Worm (Caenorhabditis elegans) whole organism, early embryonic: ENCODE results near the gene E03H12.4.
"Not testable (repeated sequence)": the region's sequence is repeated elsewhere in the genome, so short reads cannot be mapped to it uniquely, and the experiment has no call there.

ENCODE experiments used
- B0310.2 ChIP-seq: sonication (generic microtip); optimal IDR thresholded peaks from 2 replicates; lab custom pipeline; 2016; ENCODE audit warnings: mild to moderate bottlenecking, missing genetic modification characterization, missing compliant biosample characterization
- F13C5.2 ChIP-seq: sonication (generic microtip); optimal IDR thresholded peaks from 2 replicates; lab custom pipeline; 2017; ENCODE audit warnings: mild to moderate bottlenecking, missing genetic modification characterization, inconsistent platforms, missing compliant biosample characterization
- aly-1 ChIP-seq: sonication (generic microtip); optimal IDR thresholded peaks from 2 replicates; lab custom pipeline; 2016; ENCODE audit warnings: missing genetic modification characterization, missing compliant biosample characterization
- ama-1 ChIP-seq: fragments of 150-350 bp; optimal IDR thresholded peaks from 2 replicates; lab custom pipeline; 2014
- ceh-13 ChIP-seq: fragments of 200-800 bp; sonication (Bioruptor generic); optimal IDR thresholded peaks from 2 replicates; lab custom pipeline; 2018; ENCODE audit warnings: mild to moderate bottlenecking, missing genetic modification characterization, missing compliant biosample characterization
- ceh-36 ChIP-seq: sonication (generic microtip); optimal IDR thresholded peaks from 2 replicates; lab custom pipeline; 2016; ENCODE audit warnings: missing genetic modification characterization, inconsistent platforms, missing compliant biosample characterization
- ets-7 ChIP-seq: sonication (generic microtip); optimal IDR thresholded peaks from 2 replicates; lab custom pipeline; 2016; ENCODE audit warnings: missing genotype, missing genetic modification characterization, missing compliant biosample characterization
- flt-1 ChIP-seq: fragments of 200-800 bp; sonication (Bioruptor generic); IDR thresholded peaks from 2 replicates; pipeline ENCODE4 v1.3.6; 2022; ENCODE audit warnings: missing genetic modification characterization, missing compliant biosample characterization
- hmbx-1 ChIP-seq: sonication (generic microtip); optimal IDR thresholded peaks from 2 replicates; lab custom pipeline; 2016; ENCODE audit warnings: mild to moderate bottlenecking, missing genetic modification characterization, missing compliant biosample characterization
- hmg-4 ChIP-seq: fragments of 200-800 bp; sonication (Bioruptor generic); optimal IDR thresholded peaks from 2 replicates; lab custom pipeline; 2018; ENCODE audit warnings: mild to moderate bottlenecking, missing genetic modification characterization, missing compliant biosample characterization
- hnd-1 ChIP-seq: sonication (generic microtip); optimal IDR thresholded peaks from 2 replicates; lab custom pipeline; 2016; ENCODE audit warnings: missing genetic modification characterization, missing compliant biosample characterization
- pes-1 ChIP-seq: fragments of 200-800 bp; sonication (Bioruptor generic); IDR thresholded peaks from 2 replicates; pipeline ENCODE4 v1.3.6; 2022; ENCODE audit warnings: missing genetic modification reagents, missing genetic modification characterization, missing compliant biosample characterization
- scrt-1 ChIP-seq: fragments of 200-800 bp; sonication (Bioruptor generic); IDR thresholded peaks from 2 replicates; pipeline ENCODE4 v1.3.6; 2022; ENCODE audit warnings: missing genetic modification characterization, missing compliant biosample characterization
- sea-1 ChIP-seq: fragments of 200-800 bp; sonication (Bioruptor generic); conservative IDR thresholded peaks from 2 replicates; pipeline ENCODE4 v1.3.6; 2022; ENCODE audit warnings: missing genetic modification characterization, missing compliant biosample characterization
- tbx-11 ChIP-seq: fragments of 200-800 bp; sonication (Bioruptor generic); IDR thresholded peaks from 2 replicates; pipeline ENCODE4 v1.3.6; 2022; ENCODE audit warnings: missing genetic modification characterization, missing compliant biosample characterization
- tbx-37 ChIP-seq: fragments of 200-800 bp; sonication (Bioruptor generic); conservative IDR thresholded peaks from 2 replicates; pipeline ENCODE4 v1.3.6; 2022; ENCODE audit warnings: missing genetic modification reagents, missing genetic modification characterization, missing compliant biosample characterization
- tra-4 ChIP-seq: sonication (generic microtip); optimal IDR thresholded peaks from 2 replicates; lab custom pipeline; 2017; ENCODE audit warnings: missing genetic modification characterization, missing compliant biosample characterization

Gene E03H12.4

ce11 chrIV:5002448-5002847 is 20.1 kb downstream of the E03H12.4 start, which contains the start of gene pes-1:
Gene pes-1, plus strand, starts transcription at chrIV:5002748.
- no peak for TF ChIP-seq sea-1 (GFP tag; lab: Robert Waterston, UW)
- no peak for TF ChIP-seq tbx-11 (GFP tag; lab: Robert Waterston, UW)
- TF ChIP-seq ceh-36 (tag; lab: Kevin White, UChicago): no peak
- no peak for TF ChIP-seq ceh-13
- no peak for TF ChIP-seq hnd-1 (tag; lab: Kevin White, UChicago)
- TF ChIP-seq hmg-4 (GFP tag; lab: Kevin White, UChicago): no peak
- TF ChIP-seq tra-4: no peak
- TF ChIP-seq F13C5.2 (tag; lab: Kevin White, UChicago): no peak
- no peak for TF ChIP-seq hmbx-1 (tag; lab: Kevin White, UChicago)
- TF ChIP-seq tbx-37 (GFP tag; lab: Robert Waterston, UW): no peak
- no peak for TF ChIP-seq aly-1 (tag; lab: Kevin White, UChicago)
- no peak for TF ChIP-seq ets-7 (tag; lab: Kevin White, UChicago)
- no peak for TF ChIP-seq ama-1 (lab: Kevin White, UChicago)
- TF ChIP-seq B0310.2 (tag; lab: Kevin White, UChicago): no peak
- no peak for TF ChIP-seq pes-1 (GFP tag; lab: Robert Waterston, UW)

ce11 chrIV:5005154-5005553 is 22.8 kb downstream of the E03H12.4 start:
- TF ChIP-seq ets-7 (tag; lab: Kevin White, UChicago) (no peak), scrt-1 (no peak), flt-1 (GFP tag; lab: Robert Waterston, UW) (no peak), ceh-36 (tag; lab: Kevin White, UChicago) (no peak), pes-1 (GFP tag; lab: Robert Waterston, UW) (no peak), tbx-11 (GFP tag; lab: Robert Waterston, UW) (no peak), tra-4 (no peak), F13C5.2 (tag; lab: Kevin White, UChicago) (no peak), tbx-37 (GFP tag; lab: Robert Waterston, UW) (no peak), aly-1 (tag; lab: Kevin White, UChicago) (no peak)

- TF ChIP-seq flt-1 (GFP tag; lab: Robert Waterston, UW): no peak
- no peak for TF ChIP-seq F13C5.2 (tag; lab: Kevin White, UChicago)
- no peak for TF ChIP-seq hmbx-1 (tag; lab: Kevin White, UChicago)
- TF ChIP-seq B0310.2 (tag; lab: Kevin White, UChicago): no peak
- no peak for TF ChIP-seq ceh-36 (tag; lab: Kevin White, UChicago)
- no peak for TF ChIP-seq scrt-1
Observed at ce11 chrIV:5008378-5008777, 26.0 kb downstream of the E03H12.4 start, which contains the start of gene srm-2. Gene srm-2, plus strand, starts transcription at chrIV:5008678.

- no peak for TF ChIP-seq ceh-13
- no peak for TF ChIP-seq hmbx-1 (tag; lab: Kevin White, UChicago)
- no peak for TF ChIP-seq B0310.2 (tag; lab: Kevin White, UChicago)
- TF ChIP-seq ceh-36 (tag; lab: Kevin White, UChicago): no peak
- TF ChIP-seq flt-1 (GFP tag; lab: Robert Waterston, UW): no peak
- TF ChIP-seq pes-1 (GFP tag; lab: Robert Waterston, UW): no peak
- TF ChIP-seq ama-1 (lab: Kevin White, UChicago): no peak
- TF ChIP-seq scrt-1: no peak
Observed at ce11 chrIV:5012241-5012640, 29.8 kb downstream of the E03H12.4 start, which contains the start of gene srm-1. Gene srm-1, plus strand, starts transcription at chrIV:5012541.

- not testable (repeated sequence) for TF ChIP-seq tbx-11 (GFP tag; lab: Robert Waterston, UW); ceh-13; ceh-36 (tag; lab: Kevin White, UChicago)
Observed at ce11 chrIV:5016461-5016860, 34.1 kb downstream of the E03H12.4 start, which contains the start of gene ssq-4. Gene ssq-4, plus strand, starts transcription at chrIV:5016479.

ce11 chrIV:5017075-5017474 is 34.7 kb downstream of the E03H12.4 start, which contains the start of gene T28H11.7:
Gene T28H11.7, minus strand, starts transcription at chrIV:5017175.
- TF ChIP-seq tbx-11 (GFP tag; lab: Robert Waterston, UW); F13C5.2 (tag; lab: Kevin White, UChicago); hmbx-1 (tag; lab: Kevin White, UChicago): not testable (repeated sequence)

ce11 chrIV:5020533-5020932 is 38.1 kb downstream of the E03H12.4 start, which contains the start of gene T28H11.8:
Gene T28H11.8, minus strand, starts transcription at chrIV:5020633.
- TF ChIP-seq F13C5.2 (tag; lab: Kevin White, UChicago) (no peak), tbx-37 (GFP tag; lab: Robert Waterston, UW) (no peak), aly-1 (tag; lab: Kevin White, UChicago) (no peak), scrt-1 (no peak), hmbx-1 (tag; lab: Kevin White, UChicago) (no peak), ets-7 (tag; lab: Kevin White, UChicago) (no peak), hmg-4 (GFP tag; lab: Kevin White, UChicago) (no peak), ama-1 (lab: Kevin White, UChicago) (no peak), tra-4 (no peak)

ce11 chrIV:5025646-5026045 is 43.2 kb downstream of the E03H12.4 start, which contains the start of gene C09B9.85:
Gene C09B9.85, minus strand, starts transcription at chrIV:5025746.
- TF ChIP-seq B0310.2 (tag; lab: Kevin White, UChicago): no peak
- no peak for TF ChIP-seq flt-1 (GFP tag; lab: Robert Waterston, UW)
- TF ChIP-seq ceh-13: no peak
- TF ChIP-seq tbx-11 (GFP tag; lab: Robert Waterston, UW): no peak
- no peak for TF ChIP-seq sea-1 (GFP tag; lab: Robert Waterston, UW)
- no peak for TF ChIP-seq ceh-36 (tag; lab: Kevin White, UChicago)
- TF ChIP-seq aly-1 (tag; lab: Kevin White, UChicago): no peak
- no peak for TF ChIP-seq tbx-37 (GFP tag; lab: Robert Waterston, UW)
- no peak for TF ChIP-seq hmbx-1 (tag; lab: Kevin White, UChicago)
- TF ChIP-seq ama-1 (lab: Kevin White, UChicago): no peak
- no peak for TF ChIP-seq F13C5.2 (tag; lab: Kevin White, UChicago)
- no peak for TF ChIP-seq hmg-4 (GFP tag; lab: Kevin White, UChicago)
- no peak for TF ChIP-seq tra-4
